Worm (Caenorhabditis elegans): ENCODE results near the gene K03D3.2.
"Not testable (repeated sequence)": the region's sequence is repeated elsewhere in the genome, so short reads cannot be mapped to it uniquely, and the experiment has no call there.

Gene K03D3.2

ce11 chrIV:16320410-16320809, 8.0 kb downstream of the K03D3.2 start, which contains the start of gene K03D3.5:
Gene K03D3.5 (minus strand): TSS chrIV:16320510.
- TF ChIP-seq nhr-90 (tag; optimal IDR thresholded peaks at IDR 0.05; ENCODE audit: poor library complexity) (no peak), alr-1 (tag; optimal IDR thresholded peaks at IDR 0.05; ENCODE audit: borderline replicate concordance) (no peak), xbp-1 (tag; optimal IDR thresholded peaks at IDR 0.05) (no peak), hlh-17 (GFP tag; optimal IDR thresholded peaks at IDR 0.05; ENCODE audit: borderline replicate concordance) (no peak), nhr-12 (tag; optimal IDR thresholded peaks at IDR 0.05) (no peak), nhr-71 (tag; optimal IDR thresholded peaks at IDR 0.05) (no peak), pqm-1 (tag; optimal IDR thresholded peaks at IDR 0.05) (no peak), unc-98 (GFP tag; IDR thresholded peaks at IDR 0.05) (no peak), sup-37 (GFP tag; optimal IDR thresholded peaks at IDR 0.05) (no peak), ceh-8 (GFP tag; optimal IDR thresholded peaks at IDR 0.05) (no peak), mep-1 (tag; optimal IDR thresholded peaks at IDR 0.05) (no peak), pax-3 (tag; optimal IDR thresholded peaks at IDR 0.05) (no peak), unc-30 (tag; optimal IDR thresholded peaks at IDR 0.05) (no peak), grh-1 (GFP tag; IDR thresholded peaks at IDR 0.05) (no peak), isw-1 (GFP tag; IDR thresholded peaks at IDR 0.05) (no peak), fkh-8 (tag; optimal IDR thresholded peaks at IDR 0.05) (no peak), ets-5 (GFP tag; IDR thresholded peaks at IDR 0.05) (no peak)

- no peak for TF ChIP-seq efl-3 (GFP tag; optimal IDR thresholded peaks at IDR 0.05)
Observed at ce11 chrIV:16310103-16310502, 18.3 kb downstream of the K03D3.2 start.

- not testable (repeated sequence) for TF ChIP-seq sptf-1 (tag; optimal IDR thresholded peaks at IDR 0.05); lin-14 (GFP tag; optimal IDR thresholded peaks at IDR 0.05); pqm-1 (tag; optimal IDR thresholded peaks at IDR 0.05)
Observed at ce11 chrIV:16307925-16308324, 20.5 kb downstream of the K03D3.2 start, which contains the start of gene rac-2. Gene rac-2 (plus strand): TSS chrIV:16308225.

ce11 chrIV:16306918-16307317, 21.5 kb downstream of the K03D3.2 start:
- TF ChIP-seq ztf-11 (tag; optimal IDR thresholded peaks at IDR 0.05) (no peak), efl-3 (GFP tag; optimal IDR thresholded peaks at IDR 0.05) (no peak), pax-3 (tag; optimal IDR thresholded peaks at IDR 0.05) (no peak), mdl-1 (tag; optimal IDR thresholded peaks at IDR 0.05) (no peak), nhr-77 (tag; optimal IDR thresholded peaks at IDR 0.05) (no peak), unc-62 (GFP tag; optimal IDR thresholded peaks at IDR 0.05) (no peak), C16A3.4 (tag; optimal IDR thresholded peaks at IDR 0.05) (no peak)

ce11 chrIV:16298851-16299250, 29.6 kb downstream of the K03D3.2 start, which contains the start of gene srz-72:
Gene srz-72 (plus strand): TSS chrIV:16299151.
- TF ChIP-seq lin-39 (tag; optimal IDR thresholded peaks at IDR 0.05): no peak
- TF ChIP-seq tbx-2 (tag; optimal IDR thresholded peaks at IDR 0.05): no peak
- no peak for TF ChIP-seq C04F5.9 (tag; optimal IDR thresholded peaks at IDR 0.05)
- TF ChIP-seq egl-27 (tag; optimal IDR thresholded peaks at IDR 0.05): no peak
- TF ChIP-seq swsn-7 (tag; optimal IDR thresholded peaks at IDR 0.05): no peak
- no peak for TF ChIP-seq lin-13 (GFP tag; optimal IDR thresholded peaks at IDR 0.05)
- no peak for TF ChIP-seq lsy-2 (tag; optimal IDR thresholded peaks at IDR 0.05)
- TF ChIP-seq skn-1 (tag; optimal IDR thresholded peaks at IDR 0.05): no peak
- no peak for TF ChIP-seq sup-37 (GFP tag; optimal IDR thresholded peaks at IDR 0.05)
- TF ChIP-seq F16B12.6 (tag; optimal IDR thresholded peaks at IDR 0.05): no peak
- no peak for TF ChIP-seq nhr-71 (tag; optimal IDR thresholded peaks at IDR 0.05)
- TF ChIP-seq ama-1 (optimal IDR thresholded peaks at IDR 0.05): no peak
- TF ChIP-seq mdl-1 (tag; optimal IDR thresholded peaks at IDR 0.05): no peak
- no peak for TF ChIP-seq C16A3.4 (tag; optimal IDR thresholded peaks at IDR 0.05)
- TF ChIP-seq pqm-1 (tag; optimal IDR thresholded peaks at IDR 0.05): no peak
- TF ChIP-seq vab-15 (tag; optimal IDR thresholded peaks at IDR 0.05): no peak
- TF ChIP-seq C34B4.2 (tag; optimal IDR thresholded peaks at IDR 0.05): no peak
- TF ChIP-seq mab-9 (GFP tag; IDR thresholded peaks at IDR 0.05): no peak
- no peak for TF ChIP-seq unc-86 (tag; optimal IDR thresholded peaks at IDR 0.05)
